Worm (Caenorhabditis elegans): ENCODE measurements around the gene Y44A6D.5.

DNA sequence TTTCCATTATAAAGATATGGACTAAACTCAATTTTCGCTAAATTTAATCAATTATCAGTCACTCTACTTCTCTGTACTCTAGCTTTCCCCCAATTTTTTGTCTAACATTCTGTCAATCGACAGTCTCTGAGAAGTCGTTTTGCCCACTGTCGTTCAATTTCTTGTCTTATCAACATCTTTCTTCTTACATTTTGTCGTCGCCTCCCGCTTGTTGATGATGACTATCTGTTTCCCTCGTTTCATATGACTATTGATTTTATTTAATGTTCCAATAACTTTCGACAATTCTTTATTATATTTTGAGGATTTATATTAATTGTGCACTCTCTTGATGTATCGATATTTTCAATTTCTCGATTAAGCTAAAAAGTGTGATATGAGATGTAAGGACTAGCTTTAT lies 23.9 kb downstream of the Y44A6D.5 start:
- TF ChIP-seq klf-2 (GFP tag; conservative IDR thresholded peaks at IDR 0.05), result no peak
- TF ChIP-seq tab-1 (GFP tag; IDR thresholded peaks at IDR 0.05), result no peak
- no peak for TF ChIP-seq cog-1 (tag; optimal IDR thresholded peaks at IDR 0.05)
- TF ChIP-seq T22C8.4 (GFP tag; IDR thresholded peaks at IDR 0.05), result no peak
- TF ChIP-seq flt-1 (GFP tag; IDR thresholded peaks at IDR 0.05), result no peak
- no peak for TF ChIP-seq ztf-23 (GFP tag; IDR thresholded peaks at IDR 0.05)
- TF ChIP-seq med-1 (GFP tag; optimal IDR thresholded peaks at IDR 0.05; ENCODE audit: insufficient read depth), result no peak
- TF ChIP-seq ref-1 (GFP tag; conservative IDR thresholded peaks at IDR 0.05), result no peak
- TF ChIP-seq ztf-29 (GFP tag; IDR thresholded peaks at IDR 0.05), result no peak

All from whole organism, midembryonic.